Worm (Caenorhabditis elegans): ENCODE results near the gene H25P19.1.

Gene H25P19.1

ce11 chrV:708808-709207 is 21.3 kb downstream of the H25P19.1 start, which contains the start of gene srbc-39:
TSS of gene srbc-39 (plus strand) at chrV:709108.
- TF ChIP-seq F55B11.4 (tag; optimal IDR thresholded peaks at IDR 0.05; ENCODE audit: borderline replicate concordance, insufficient read depth) = no peak
- no peak for TF ChIP-seq K12H6.12 (tag; optimal IDR thresholded peaks at IDR 0.05)
- TF ChIP-seq pbrm-1 (GFP tag; IDR thresholded peaks at IDR 0.05) = no peak
- no peak for TF ChIP-seq Y53G8AR.9 (GFP tag; conservative IDR thresholded peaks at IDR 0.05)
- no peak for TF ChIP-seq aptf-3 (GFP tag; IDR thresholded peaks at IDR 0.05)
- no peak for TF ChIP-seq ztf-3 (GFP tag; optimal IDR thresholded peaks at IDR 0.05)
- no peak for TF ChIP-seq nfya-1 (tag; optimal IDR thresholded peaks at IDR 0.05; ENCODE audit: borderline replicate concordance, insufficient read depth)
- TF ChIP-seq lin-26 (GFP tag; IDR thresholded peaks at IDR 0.05) = no peak
- TF ChIP-seq Y95B8A.8 (GFP tag; IDR thresholded peaks at IDR 0.05) = no peak
- no peak for TF ChIP-seq nhr-80 (tag; optimal IDR thresholded peaks at IDR 0.05)
- TF ChIP-seq ceh-27 (GFP tag; optimal IDR thresholded peaks at IDR 0.05) = no peak
- TF ChIP-seq lin-35 (GFP tag; optimal IDR thresholded peaks at IDR 0.05) = no peak
- TF ChIP-seq attf-3 (GFP tag; conservative IDR thresholded peaks at IDR 0.05) = no peak
- no peak for TF ChIP-seq him-1 (tag; optimal IDR thresholded peaks at IDR 0.05)
- no peak for TF ChIP-seq hmg-1.2 (GFP tag; IDR thresholded peaks at IDR 0.05)
- TF ChIP-seq let-526 (GFP tag; IDR thresholded peaks at IDR 0.05) = no peak
- TF ChIP-seq lin-40 (tag; optimal IDR thresholded peaks at IDR 0.05) = no peak
- TF ChIP-seq ceh-91 (GFP tag; IDR thresholded peaks at IDR 0.05) = no peak
- no peak for TF ChIP-seq die-1 (tag; optimal IDR thresholded peaks at IDR 0.05)
- TF ChIP-seq egrh-3 (GFP tag; IDR thresholded peaks at IDR 0.05) = no peak

- TF ChIP-seq B0035.1 (tag; optimal IDR thresholded peaks at IDR 0.05) (no peak), hlh-12 (tag; optimal IDR thresholded peaks at IDR 0.05) (no peak), dox-1 (GFP tag; IDR thresholded peaks at IDR 0.05) (no peak), nfyb-1 (GFP tag; IDR thresholded peaks at IDR 0.05) (no peak), ztf-26 (tag; optimal IDR thresholded peaks at IDR 0.05) (no peak), egl-44 (GFP tag; IDR thresholded peaks at IDR 0.05) (no peak), aptf-2 (GFP tag; conservative IDR thresholded peaks at IDR 0.05) (no peak), lag-1 (GFP tag; IDR thresholded peaks at IDR 0.05) (no peak), rec-8 (tag; optimal IDR thresholded peaks at IDR 0.05) (no peak)
Observed at ce11 chrV:712882-713281, 25.4 kb downstream of the H25P19.1 start, which contains the start of gene cyp-33C11. TSS of gene cyp-33C11 (minus strand) at chrV:712982.

- no peak for TF ChIP-seq ceh-27 (GFP tag; optimal IDR thresholded peaks at IDR 0.05)
Observed at ce11 chrV:719731-720130, 32.2 kb downstream of the H25P19.1 start, which contains the start of gene srbc-40. TSS of gene srbc-40 (minus strand) at chrV:719831.

ce11 chrV:722889-723288 is 35.4 kb downstream of the H25P19.1 start:
- TF ChIP-seq somi-1 (GFP tag; optimal IDR thresholded peaks at IDR 0.05) = no peak
- no peak for TF ChIP-seq rcor-1 (GFP tag; IDR thresholded peaks at IDR 0.05)
- TF ChIP-seq repo-1 (tag; optimal IDR thresholded peaks at IDR 0.05) = no peak
- no peak for TF ChIP-seq zfh-2 (GFP tag; conservative IDR thresholded peaks at IDR 0.05)
- no peak for TF ChIP-seq tlf-1 (GFP tag; optimal IDR thresholded peaks at IDR 0.05)
- TF ChIP-seq snpc-4 (GFP tag; optimal IDR thresholded peaks at IDR 0.05) = no peak
- no peak for TF ChIP-seq snpc-4 (tag; optimal IDR thresholded peaks at IDR 0.05)
- no peak for TF ChIP-seq rpc-1 (optimal IDR thresholded peaks at IDR 0.05)
- TF ChIP-seq rpc-1 (tag; optimal IDR thresholded peaks at IDR 0.05) = no peak
- no peak for TF ChIP-seq athp-1 (tag; optimal IDR thresholded peaks at IDR 0.05)
- TF ChIP-seq F52B5.7 (tag; optimal IDR thresholded peaks at IDR 0.05) = no peak
- TF ChIP-seq Y53F4B.3 (GFP tag; IDR thresholded peaks at IDR 0.05) = no peak
- no peak for TF ChIP-seq snpc-3.4 (tag; optimal IDR thresholded peaks at IDR 0.05)
- no peak for TF ChIP-seq ceh-58 (GFP tag; IDR thresholded peaks at IDR 0.05)
- TF ChIP-seq lin-54 (GFP tag; optimal IDR thresholded peaks at IDR 0.05) = no peak
- no peak for TF ChIP-seq attf-5 (GFP tag; optimal IDR thresholded peaks at IDR 0.05)
- TF ChIP-seq D2030.7 (GFP tag; IDR thresholded peaks at IDR 0.05) = no peak
- no peak for TF ChIP-seq mcd-1 (GFP tag; IDR thresholded peaks at IDR 0.05)
- no peak for TF ChIP-seq lin-35 (GFP tag; optimal IDR thresholded peaks at IDR 0.05)
- no peak for TF ChIP-seq B0035.1 (tag; optimal IDR thresholded peaks at IDR 0.05)
